Fruit fly (Drosophila melanogaster) whole organism: ENCODE results near the gene CG2854.
A peak's percentile ranks its signal among the peaks of the same experiment; 100 is the strongest.

Source experiments
- CG8478 ChIP-seq: fragments of >200 bp; optimal IDR thresholded peaks from 2 replicates; lab custom pipeline; 2018; ENCODE audit warnings: inconsistent platforms
- Dll ChIP-seq: fragments of >200 bp; optimal IDR thresholded peaks from 2 replicates; lab custom pipeline; 2017
- EcR ChIP-seq, 2 experiments: fragments of >200 bp; optimal IDR thresholded peaks; 2 replicates each; lab custom pipeline; 2017; ENCODE audit warnings: missing biosample characterization in 2 of 2, missing genetic modification characterization in 2 of 2, missing genetic modification reagents in 2 of 2
- pan ChIP-seq: fragments of >200 bp; optimal IDR thresholded peaks from 2 replicates; lab custom pipeline; 2017
- psq ChIP-seq: fragments of >200 bp; optimal IDR thresholded peaks from 2 replicates; lab custom pipeline; 2017
- usp ChIP-seq: fragments of >200 bp; optimal IDR thresholded peaks from 2 replicates; lab custom pipeline; 2017; ENCODE audit warnings: missing biosample characterization, missing genetic modification characterization, mixed read lengths

Gene CG2854

dm6 chrX:2323661-2324293, 3.2 kb upstream of the CG2854 start:
- TF ChIP-seq psq = no peak
- no peak for TF ChIP-seq CG8478 (lab: Kevin White, UChicago)
- no peak for TF ChIP-seq pan
- no peak for TF ChIP-seq Dll (lab: Kevin White, UChicago)
- no peak for TF ChIP-seq usp
- no peak for TF ChIP-seq EcR (GFP tag; optimal IDR thresholded peaks at IDR 0.05; lab: Kevin White, UChicago)

- TF ChIP-seq usp = no peak
- no peak for TF ChIP-seq psq
- no peak for TF ChIP-seq pan
- TF ChIP-seq EcR (GFP tag; optimal IDR thresholded peaks at IDR 0.05; lab: Kevin White, UChicago) = no peak
- no peak for TF ChIP-seq CG8478 (lab: Kevin White, UChicago)
- TF ChIP-seq Dll (lab: Kevin White, UChicago) = no peak
Measured at dm6 chrX:2325658-2326245, 1.2 kb upstream of the CG2854 start, which contains the start of gene CG14050. CG14050 (minus strand) TSS chrX:2326217.

dm6 chrX:2329312-2329711, 2.4 kb downstream of the CG2854 start:
- TF ChIP-seq Dll (lab: Kevin White, UChicago) (no peak), pan (no peak), CG8478 (lab: Kevin White, UChicago) (no peak), usp (no peak), psq (no peak), EcR (GFP tag; optimal IDR thresholded peaks at IDR 0.05; lab: Kevin White, UChicago) (no peak)

- no peak for TF ChIP-seq psq
- no peak for TF ChIP-seq CG8478 (lab: Kevin White, UChicago)
- no peak for TF ChIP-seq pan
- TF ChIP-seq EcR (GFP tag; optimal IDR thresholded peaks at IDR 0.05; lab: Kevin White, UChicago) = no peak
- TF ChIP-seq Dll (lab: Kevin White, UChicago) = no peak
- no peak for TF ChIP-seq usp
Measured at dm6 chrX:2332784-2333183, 5.9 kb downstream of the CG2854 start.

dm6 chrX:2334025-2334424, 7.1 kb downstream of the CG2854 start:
- TF ChIP-seq Dll (lab: Kevin White, UChicago) = no peak
- TF ChIP-seq usp = no peak
- TF ChIP-seq EcR (GFP tag; optimal IDR thresholded peaks at IDR 0.05; lab: Kevin White, UChicago) = no peak
- TF ChIP-seq CG8478 (lab: Kevin White, UChicago) = no peak
- no peak for TF ChIP-seq psq
- TF ChIP-seq pan = no peak

dm6 chrX:2334556-2335137, 7.7 kb downstream of the CG2854 start, which contains the start of gene Ilp6:
Ilp6 (minus strand) TSS chrX:2334658.
- TF ChIP-seq pan (no peak), CG8478 (lab: Kevin White, UChicago) (no peak), usp (no peak), EcR (GFP tag; optimal IDR thresholded peaks at IDR 0.05; lab: Kevin White, UChicago) (no peak), psq (no peak), Dll (lab: Kevin White, UChicago) (no peak)

- no peak for TF ChIP-seq EcR (GFP tag; optimal IDR thresholded peaks at IDR 0.05; lab: Kevin White, UChicago)
- no peak for TF ChIP-seq Dll (lab: Kevin White, UChicago)
- TF ChIP-seq pan = no peak
- TF ChIP-seq psq = no peak
- TF ChIP-seq CG8478 (lab: Kevin White, UChicago) = no peak
- TF ChIP-seq usp = no peak
Measured at dm6 chrX:2336428-2336827, 9.5 kb downstream of the CG2854 start.

- TF ChIP-seq Dll (lab: Kevin White, UChicago) (no peak), CG8478 (lab: Kevin White, UChicago) (no peak), pan (no peak), psq (no peak), usp (no peak), EcR (GFP tag; optimal IDR thresholded peaks at IDR 0.05; lab: Kevin White, UChicago) (peak in 1 of 2 experiments; percentile 1)
Measured at dm6 chrX:2337184-2337583, 10.3 kb downstream of the CG2854 start.

- TF ChIP-seq Dll (lab: Kevin White, UChicago) (no peak), pan (no peak), CG8478 (lab: Kevin White, UChicago) (no peak), usp (no peak), EcR (GFP tag; optimal IDR thresholded peaks at IDR 0.05; lab: Kevin White, UChicago) (no peak), psq (no peak)
Measured at dm6 chrX:2340009-2340733, 13.2 kb downstream of the CG2854 start.

dm6 chrX:2344370-2344769, 17.4 kb downstream of the CG2854 start, which contains the start of gene mRpL14:
mRpL14 (minus strand) TSS chrX:2344649.
- TF ChIP-seq usp (no peak), EcR (GFP tag; optimal IDR thresholded peaks at IDR 0.05; lab: Kevin White, UChicago) (no peak), Dll (lab: Kevin White, UChicago) (no peak), pan (no peak), CG8478 (lab: Kevin White, UChicago) (no peak), psq (no peak)

dm6 chrX:2349510-2350227, 22.7 kb downstream of the CG2854 start:
- TF ChIP-seq CG8478 (lab: Kevin White, UChicago) = no peak

- TF ChIP-seq pan (no peak), EcR (GFP tag; optimal IDR thresholded peaks at IDR 0.05; lab: Kevin White, UChicago) (no peak), Dll (lab: Kevin White, UChicago) (no peak)
Measured at dm6 chrX:2350228-2350564, 23.3 kb downstream of the CG2854 start.
